Worm (Caenorhabditis elegans) whole organism, young adult: ENCODE measurements around the gene rps-2.

ENCODE experiments used
- B0336.3 ChIP-seq: fragments of 200-800 bp; sonication (Bioruptor generic); IDR thresholded peaks from 2 replicates; pipeline ENCODE4 v1.3.6; 2022; ENCODE audit warnings: missing genetic modification characterization, missing compliant biosample characterization
- C06A6.2 ChIP-seq: fragments of 200-800 bp; sonication (Bioruptor generic); conservative IDR thresholded peaks from 2 replicates; pipeline ENCODE4 v1.3.6; 2022; ENCODE audit warnings: missing genetic modification characterization, missing compliant biosample characterization
- F37B4.10 ChIP-seq: fragments of 200-800 bp; sonication (Bioruptor generic); IDR thresholded peaks from 2 replicates; pipeline ENCODE4 v1.3.6; 2022; ENCODE audit warnings: missing genetic modification characterization, missing compliant biosample characterization
- F52B5.7 ChIP-seq: sonication (generic microtip); optimal IDR thresholded peaks from 2 replicates; lab custom pipeline; 2016; ENCODE audit warnings: mild to moderate bottlenecking, missing genetic modification characterization, missing compliant biosample characterization
- Y95B8A.8 ChIP-seq: fragments of 200-800 bp; sonication (Bioruptor generic); IDR thresholded peaks from 2 replicates; pipeline ENCODE4 v1.3.6; 2022; ENCODE audit warnings: missing genetic modification reagents, missing genetic modification characterization, missing compliant biosample characterization
- ZK185.1 ChIP-seq: sonication (generic microtip); optimal IDR thresholded peaks from 2 replicates; lab custom pipeline; 2016; ENCODE audit warnings: mild to moderate bottlenecking, missing genetic modification characterization, missing compliant biosample characterization; ENCODE audit not compliant: poor library complexity, severe bottlenecking
- athp-1 ChIP-seq: sonication (generic microtip); optimal IDR thresholded peaks from 2 replicates; lab custom pipeline; 2017; ENCODE audit warnings: mild to moderate bottlenecking, missing genetic modification characterization, missing compliant biosample characterization
- attf-3 ChIP-seq: fragments of 200-800 bp; sonication (Bioruptor generic); conservative IDR thresholded peaks from 2 replicates; pipeline ENCODE4 v1.3.6; 2022; ENCODE audit warnings: missing genetic modification reagents, missing genetic modification characterization, missing compliant biosample characterization
- ceh-27 ChIP-seq: fragments of 200-800 bp; sonication (Bioruptor generic); optimal IDR thresholded peaks from 2 replicates; lab custom pipeline; 2018; ENCODE audit warnings: mild to moderate bottlenecking, missing genetic modification characterization, moderate library complexity, missing compliant biosample characterization
- ceh-40 ChIP-seq: fragments of 200-800 bp; sonication (Bioruptor generic); IDR thresholded peaks from 2 replicates; pipeline ENCODE4 v1.3.6; 2022; ENCODE audit warnings: missing genetic modification characterization, missing compliant biosample characterization
- dox-1 ChIP-seq: fragments of 200-800 bp; sonication (Bioruptor generic); IDR thresholded peaks from 2 replicates; pipeline ENCODE4 v1.3.6; 2022; ENCODE audit warnings: missing genetic modification reagents, missing genetic modification characterization, missing compliant biosample characterization
- dpl-1 ChIP-seq: fragments of 150-350 bp; optimal IDR thresholded peaks from 2 replicates; lab custom pipeline; 2014; ENCODE audit warnings: missing biosample characterization, missing genetic modification reagents, missing genetic modification characterization
- egl-18 ChIP-seq: fragments of 200-800 bp; sonication (Bioruptor generic); IDR thresholded peaks from 2 replicates; pipeline ENCODE4 v1.3.6; 2022; ENCODE audit warnings: missing genetic modification reagents, missing genetic modification characterization, missing compliant biosample characterization
- egrh-3 ChIP-seq: fragments of 200-800 bp; sonication (Bioruptor generic); IDR thresholded peaks from 2 replicates; pipeline ENCODE4 v1.3.6; 2022; ENCODE audit warnings: missing genetic modification reagents, missing genetic modification characterization, missing compliant biosample characterization
- hsf-1 ChIP-seq: fragments of 200-800 bp; sonication (Bioruptor generic); IDR thresholded peaks from 2 replicates; pipeline ENCODE4 v1.3.6; 2022; ENCODE audit warnings: missing genetic modification reagents, missing genetic modification characterization, missing compliant biosample characterization
- let-607 ChIP-seq, 2 experiments: fragments of 200-800 bp in 1 of 2; sonication (Bioruptor generic) in 1 of 2; sonication (generic microtip) in 1 of 2; optimal IDR thresholded peaks; 2 replicates each; lab custom pipeline; 2016 to 2018; ENCODE audit warnings: mild to moderate bottlenecking in 2 of 2, missing compliant biosample characterization in 2 of 2, missing genetic modification characterization in 2 of 2, moderate library complexity in 2 of 2, missing genotype in 1 of 2
- lin-26 ChIP-seq: fragments of 200-800 bp; sonication (Bioruptor generic); IDR thresholded peaks from 2 replicates; pipeline ENCODE4 v1.3.6; 2022; ENCODE audit warnings: missing genetic modification reagents, missing genetic modification characterization, missing compliant biosample characterization
- lin-35 ChIP-seq, 3 experiments: fragments of 150-350 bp in 2 of 3; sonication (generic microtip) in 1 of 3; optimal IDR thresholded peaks; 2 replicates each; lab custom pipeline; 2014 to 2018; ENCODE audit warnings: missing biosample characterization in 3 of 3, missing genetic modification characterization in 3 of 3, missing genetic modification reagents in 3 of 3
- lin-40 ChIP-seq: sonication (generic microtip); optimal IDR thresholded peaks from 2 replicates; lab custom pipeline; 2016; ENCODE audit warnings: missing genetic modification characterization, mild to moderate bottlenecking, missing compliant biosample characterization, missing genotype, missing genetic modification reagents
- lsl-1 ChIP-seq: fragments of 200-800 bp; sonication (Bioruptor generic); optimal IDR thresholded peaks from 2 replicates; lab custom pipeline; 2018; ENCODE audit warnings: mild to moderate bottlenecking, missing genetic modification characterization, moderate library complexity, missing compliant biosample characterization
- madf-8 ChIP-seq: fragments of 200-800 bp; sonication (Bioruptor generic); conservative IDR thresholded peaks from 2 replicates; pipeline ENCODE4 v1.3.6; 2022; ENCODE audit warnings: missing genetic modification reagents, missing genetic modification characterization, missing compliant biosample characterization
- mcd-1 ChIP-seq: fragments of 200-800 bp; sonication (Bioruptor generic); IDR thresholded peaks from 2 replicates; pipeline ENCODE4 v1.3.6; 2022; ENCODE audit warnings: missing genetic modification reagents, missing genetic modification characterization, missing compliant biosample characterization
- nfya-1 ChIP-seq: sonication (generic microtip); optimal IDR thresholded peaks from 2 replicates; lab custom pipeline; 2017; ENCODE audit warnings: antibody characterized with exemption, missing compliant biosample characterization, missing genetic modification characterization, borderline replicate concordance; ENCODE audit not compliant: insufficient read depth
- nfyb-1 ChIP-seq: fragments of 200-800 bp; sonication (Bioruptor generic); IDR thresholded peaks from 2 replicates; pipeline ENCODE4 v1.3.6; 2022; ENCODE audit warnings: missing genetic modification reagents, missing genetic modification characterization, missing compliant biosample characterization
- nhr-27 ChIP-seq: fragments of 200-800 bp; sonication (Bioruptor generic); optimal IDR thresholded peaks from 2 replicates; lab custom pipeline; 2018; ENCODE audit warnings: mild to moderate bottlenecking, missing genetic modification characterization, moderate library complexity, missing compliant biosample characterization
- pbrm-1 ChIP-seq: fragments of 200-800 bp; sonication (Bioruptor generic); IDR thresholded peaks from 2 replicates; pipeline ENCODE4 v1.3.6; 2022; ENCODE audit warnings: missing genetic modification reagents, missing genetic modification characterization, missing compliant biosample characterization
- rcor-1 ChIP-seq: fragments of 200-800 bp; sonication (Bioruptor generic); IDR thresholded peaks from 2 replicates; pipeline ENCODE4 v1.3.6; 2022; ENCODE audit warnings: missing genetic modification reagents, missing genetic modification characterization, missing compliant biosample characterization
- sdz-38 ChIP-seq: sonication (generic microtip); optimal IDR thresholded peaks from 2 replicates; lab custom pipeline; 2016; ENCODE audit warnings: missing genotype, missing genetic modification characterization, missing compliant biosample characterization
- snpc-3.4 ChIP-seq: sonication (generic microtip); optimal IDR thresholded peaks from 2 replicates; lab custom pipeline; 2017; ENCODE audit warnings: missing genetic modification characterization, mild to moderate bottlenecking, missing compliant biosample characterization, antibody characterized with exemption, moderate library complexity, missing genotype, missing genetic modification reagents
- tbp1 ChIP-seq: fragments of 200-800 bp; sonication (Bioruptor generic); optimal IDR thresholded peaks from 2 replicates; lab custom pipeline; 2018; ENCODE audit warnings: mild to moderate bottlenecking, missing genetic modification characterization, missing compliant biosample characterization
- xnd-1 ChIP-seq: sonication (generic microtip); optimal IDR thresholded peaks from 2 replicates; lab custom pipeline; 2016; ENCODE audit warnings: missing genotype, missing genetic modification reagents, missing genetic modification characterization, missing compliant biosample characterization
- ztf-25 ChIP-seq: fragments of 200-800 bp; sonication (Bioruptor generic); IDR thresholded peaks from 2 replicates; pipeline ENCODE4 v1.3.6; 2022; ENCODE audit warnings: missing genetic modification reagents, missing genetic modification characterization, missing compliant biosample characterization
- ztf-28 ChIP-seq: fragments of 200-800 bp; sonication (Bioruptor generic); IDR thresholded peaks from 2 replicates; pipeline ENCODE4 v1.3.6; 2022; ENCODE audit warnings: missing genetic modification reagents, missing genetic modification characterization, missing compliant biosample characterization

Gene rps-2

DNA sequence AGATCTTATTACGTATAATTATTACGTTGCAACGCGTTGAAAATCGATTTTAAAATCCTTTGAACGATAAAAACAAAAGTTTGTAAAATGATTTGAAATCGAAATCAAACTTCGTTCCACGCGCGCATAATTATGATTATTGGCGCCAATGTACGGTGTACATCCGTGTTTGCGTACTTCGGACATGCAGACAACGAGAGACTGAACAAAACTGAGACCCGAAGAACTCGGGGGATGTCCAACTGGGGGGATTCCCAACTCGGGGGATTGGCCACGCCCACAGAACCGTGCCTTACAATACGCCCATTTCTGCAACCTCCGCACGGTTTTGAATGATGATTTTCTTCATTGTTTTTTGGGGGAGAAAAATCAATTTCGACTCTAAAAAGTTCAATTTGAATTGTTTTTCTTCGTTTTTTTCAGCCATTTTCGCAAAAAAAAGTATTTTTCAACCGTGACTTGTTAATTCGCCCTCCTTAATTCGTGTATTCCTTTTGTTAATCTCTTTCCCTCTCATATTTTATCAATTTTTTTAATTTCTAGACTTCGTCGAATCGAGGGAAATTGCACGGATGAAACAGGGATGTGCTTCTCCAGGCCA is 20.8 kb upstream of the rps-2 start, which contains the start of gene F20D12.12 (continued):
- 0 out of 2 replicates have a peak, but pooled peaks have one; percentile 40 for TF ChIP-seq ceh-40 (GFP tag; lab: Robert Waterston, UW)
- TF ChIP-seq pbrm-1 (GFP tag; lab: Robert Waterston, UW): peak; percentile 93
- TF ChIP-seq dpl-1 (GFP tag; lab: Kevin White, UChicago): peak; percentile 67
- TF ChIP-seq B0336.3: peak; percentile 60
- TF ChIP-seq xnd-1: peak; percentile 69
- TF ChIP-seq C06A6.2: peak; percentile 88
- peak; percentile 88 for TF ChIP-seq mcd-1
- peak; percentile 71 for TF ChIP-seq lin-40 (tag; lab: Kevin White, UChicago)
- peak; percentile 97 for TF ChIP-seq dox-1 (GFP tag; lab: Robert Waterston, UW)
- TF ChIP-seq Y95B8A.8 (GFP tag; lab: Robert Waterston, UW): peak; percentile 97
- peak; percentile 59 for TF ChIP-seq tbp1 (GFP tag; lab: Kevin White, UChicago)
- TF ChIP-seq F37B4.10 (GFP tag; lab: Robert Waterston, UW): 0 out of 2 replicates have a peak, but pooled peaks have one; percentile 6
- peak in 2 of 3 experiments; percentile 25 to 50 for TF ChIP-seq lin-35 (GFP tag; optimal IDR thresholded peaks at IDR 0.05; lab: Kevin White, UChicago)
- peak; percentile 83 for TF ChIP-seq egrh-3 (GFP tag; lab: Robert Waterston, UW)
- peak; percentile 87 for TF ChIP-seq lsl-1 (GFP tag; lab: Kevin White, UChicago)
- TF ChIP-seq ztf-28: peak; percentile 98
- TF ChIP-seq let-607 (tag; optimal IDR thresholded peaks at IDR 0.05; lab: Kevin White, UChicago): peak in 1 of 2 experiments; percentile 47
- peak; percentile 65 for TF ChIP-seq athp-1
- TF ChIP-seq hsf-1 (GFP tag; lab: Robert Waterston, UW): peak; percentile 88
- peak; percentile 96 for TF ChIP-seq rcor-1 (GFP tag; lab: Robert Waterston, UW)
- TF ChIP-seq ztf-25 (GFP tag; lab: Robert Waterston, UW): peak; percentile 92
- peak; percentile 96 for TF ChIP-seq nfyb-1 (GFP tag; lab: Robert Waterston, UW)
- TF ChIP-seq lin-26 (GFP tag; lab: Robert Waterston, UW): peak; percentile 84
- peak; percentile 91 for TF ChIP-seq madf-8
- peak; percentile 51 for TF ChIP-seq ZK185.1 (tag; lab: Kevin White, UChicago)
- peak; percentile 88 for TF ChIP-seq attf-3
- TF ChIP-seq, all 124 proteins: peak for 65; not testable (repeated sequence) for 59

DNA sequence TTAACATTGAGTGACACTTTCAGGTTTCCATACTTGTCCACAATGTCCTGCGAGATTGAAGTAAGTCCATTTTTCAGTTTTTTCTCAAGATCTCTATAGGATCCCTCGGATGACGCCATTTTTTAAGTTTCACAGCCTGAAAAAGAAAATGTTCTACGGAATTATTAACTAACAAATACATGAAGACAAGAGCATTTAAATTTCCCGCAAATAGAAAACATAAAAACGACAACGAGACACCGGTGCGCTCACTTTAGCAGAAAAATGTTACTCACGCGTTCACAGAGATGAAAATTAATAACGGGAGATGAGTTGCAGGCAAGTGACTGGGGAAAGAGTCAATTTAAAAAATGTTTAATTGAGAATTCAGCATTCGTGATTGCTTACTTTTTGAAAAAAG is 20.3 kb upstream of the rps-2 start, which contains the start of gene czw-1:
Gene czw-1, minus strand, starts transcription at position 369 of the 400 bp plus-strand sequence.
- no peak for TF ChIP-seq nhr-27 (tag; lab: Kevin White, UChicago)
- TF ChIP-seq ceh-27 (GFP tag; lab: Kevin White, UChicago): no peak
- TF ChIP-seq lin-26 (GFP tag; lab: Robert Waterston, UW): no peak
- no peak for TF ChIP-seq F52B5.7 (tag; lab: Kevin White, UChicago)
- TF ChIP-seq, all 124 proteins: peak for 0

DNA sequence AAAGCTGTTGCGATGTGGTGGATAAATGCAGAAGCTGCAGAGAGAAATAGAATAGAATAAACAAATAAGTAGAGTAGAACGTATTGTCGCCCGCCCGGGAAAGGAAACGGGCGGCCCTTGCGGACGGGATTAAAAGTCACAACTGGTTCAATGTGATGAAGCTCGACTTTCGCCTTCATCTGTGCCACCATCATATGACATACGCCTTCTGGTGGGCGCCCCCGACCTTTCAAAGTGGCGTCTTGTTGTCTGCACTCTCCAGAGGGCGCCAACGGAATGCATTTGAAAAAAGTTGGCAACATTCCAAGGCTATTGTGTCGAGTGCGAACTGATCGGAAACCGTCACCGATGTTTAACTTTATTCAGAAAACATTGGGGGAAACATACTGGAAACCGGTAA is 17.1 kb upstream of the rps-2 start:
- TF ChIP-seq snpc-3.4 (tag; lab: Kevin White, UChicago): peak; percentile 32
- TF ChIP-seq B0336.3: no peak
- TF ChIP-seq pbrm-1 (GFP tag; lab: Robert Waterston, UW): 0 out of 2 replicates have a peak, but pooled peaks have one; percentile 19
- TF ChIP-seq madf-8: 0 out of 2 replicates have a peak, but pooled peaks have one; percentile 18
- TF ChIP-seq nfya-1 (tag; lab: Kevin White, UChicago): no peak
- 0 out of 2 replicates have a peak, but pooled peaks have one; percentile 11 for TF ChIP-seq egl-18
- TF ChIP-seq ztf-25 (GFP tag; lab: Robert Waterston, UW): 0 out of 2 replicates have a peak, but pooled peaks have one; percentile 64
- peak; percentile 5 for TF ChIP-seq athp-1
- no peak for TF ChIP-seq sdz-38 (tag; lab: Kevin White, UChicago)
